Worm (Caenorhabditis elegans) whole organism, L4 larva: ENCODE data around the gene B0554.2.

Source experiments
- D1046.2 ChIP-seq: fragments of 200-800 bp; sonication (Bioruptor generic); IDR thresholded peaks from 2 replicates; pipeline ENCODE4 v1.3.6; 2022; ENCODE audit warnings: missing genetic modification characterization, missing compliant biosample characterization
- F26F4.8 ChIP-seq: fragments of 200-800 bp; sonication (Bioruptor generic); conservative IDR thresholded peaks from 2 replicates; pipeline ENCODE4 v1.3.6; 2022; ENCODE audit warnings: missing genetic modification characterization, missing compliant biosample characterization
- dmd-6 ChIP-seq: fragments of 200-800 bp; sonication (Bioruptor generic); IDR thresholded peaks from 2 replicates; pipeline ENCODE4 v1.3.6; 2022; ENCODE audit warnings: missing genetic modification reagents, missing genetic modification characterization, missing compliant biosample characterization
- dpl-1 ChIP-seq: fragments of 150-350 bp; optimal IDR thresholded peaks from 2 replicates; lab custom pipeline; 2014; ENCODE audit warnings: missing biosample characterization, missing genetic modification reagents, missing genetic modification characterization
- nhr-25 ChIP-seq: sonication (generic microtip); optimal IDR thresholded peaks from 2 replicates; lab custom pipeline; 2017; ENCODE audit warnings: missing genetic modification characterization, mild to moderate bottlenecking, missing compliant biosample characterization, antibody characterized with exemption, moderate library complexity, borderline replicate concordance; ENCODE audit not compliant: insufficient read depth
- snpc-4 ChIP-seq: fragments of 150-350 bp; optimal IDR thresholded peaks from 2 replicates; lab custom pipeline; 2014; ENCODE audit warnings: missing biosample characterization, missing genetic modification characterization
- unc-130 ChIP-seq: sonication (generic microtip); optimal IDR thresholded peaks from 2 replicates; lab custom pipeline; 2016; ENCODE audit warnings: missing genetic modification reagents, missing genetic modification characterization, missing compliant biosample characterization

DNA sequence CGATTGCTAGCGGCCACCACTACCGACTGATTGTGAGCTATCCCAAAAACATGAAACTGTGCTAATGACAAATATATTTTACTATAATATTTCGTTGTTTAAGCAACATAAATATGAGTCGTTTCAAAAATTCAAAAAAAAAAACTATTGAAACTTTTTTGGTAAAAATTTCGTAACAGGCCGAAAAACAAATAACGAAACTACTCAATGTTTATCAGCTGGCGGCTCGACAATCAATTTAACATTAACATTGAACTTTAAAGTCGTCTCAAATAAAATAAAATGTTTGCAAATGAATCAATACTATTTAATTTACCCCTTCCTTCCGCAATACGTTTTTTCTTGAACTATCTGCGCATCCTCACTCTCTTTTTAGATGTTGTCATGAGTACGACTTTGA lies 23.8 kb downstream of the B0554.2 start:
- no peak for TF ChIP-seq D1046.2 (GFP tag; lab: Robert Waterston, UW)
- no peak for TF ChIP-seq F26F4.8 (GFP tag; lab: Robert Waterston, UW)
- no peak for TF ChIP-seq nhr-25
- TF ChIP-seq dmd-6 (GFP tag; lab: Robert Waterston, UW) = no peak
- TF ChIP-seq unc-130 (GFP tag; lab: Kevin White, UChicago) = no peak
- TF ChIP-seq dpl-1 = no peak
- TF ChIP-seq snpc-4 (tag; lab: Kevin White, UChicago) = no peak
